Fruit fly (Drosophila melanogaster) whole organism, pupa: Measurements from ENCODE around the gene Epg5.

Source experiments
- CG10348 ChIP-seq: fragments of 200-800 bp; sonication (Bioruptor generic); IDR thresholded peaks from 2 replicates; pipeline ENCODE4 v1.3.6; 2022; ENCODE audit warnings: missing biosample characterization, missing genetic modification characterization
- CG13204 ChIP-seq: fragments of 200-800 bp; sonication (Bioruptor generic); optimal IDR thresholded peaks from 2 replicates; lab custom pipeline; 2018; ENCODE audit warnings: missing biosample characterization, mild to moderate bottlenecking, missing genetic modification characterization, moderate library complexity
- CG14655 ChIP-seq: fragments of 200-800 bp; sonication (Bioruptor generic); optimal IDR thresholded peaks from 3 replicates; lab custom pipeline; 2017; ENCODE audit warnings: mild to moderate bottlenecking, missing biosample characterization, missing genetic modification reagents, missing genetic modification characterization
- CG17806 ChIP-seq: fragments of 200-800 bp; sonication (Bioruptor generic); optimal IDR thresholded peaks from 2 replicates; lab custom pipeline; 2018; ENCODE audit warnings: missing biosample characterization, mild to moderate bottlenecking, missing genetic modification characterization, moderate library complexity
- CG34367 ChIP-seq: fragments of 200-800 bp; sonication (Bioruptor generic); optimal IDR thresholded peaks from 2 replicates; lab custom pipeline; 2018; ENCODE audit warnings: missing biosample characterization, mild to moderate bottlenecking, missing genetic modification characterization
- CG4496 ChIP-seq: fragments of 200-800 bp; sonication (Bioruptor generic); IDR thresholded peaks from 3 replicates; pipeline ENCODE4 v1.3.6; 2022; ENCODE audit warnings: missing biosample characterization, missing genetic modification characterization
- CG8159 ChIP-seq: fragments of 200-800 bp; sonication (Bioruptor generic); optimal IDR thresholded peaks from 3 replicates; lab custom pipeline; 2018; ENCODE audit warnings: missing biosample characterization, mild to moderate bottlenecking, missing genetic modification characterization, moderate library complexity
- CG8301 ChIP-seq: fragments of 200-800 bp; sonication (Bioruptor generic); optimal IDR thresholded peaks from 2 replicates; lab custom pipeline; 2018; ENCODE audit warnings: missing biosample characterization, mild to moderate bottlenecking, missing genetic modification characterization
- EcR ChIP-seq: fragments of 200-800 bp; sonication (Bioruptor generic); optimal IDR thresholded peaks from 3 replicates; lab custom pipeline; 2019; ENCODE audit warnings: missing biosample characterization, missing genetic modification characterization, mild to moderate bottlenecking, moderate library complexity, missing genetic modification reagents
- Pif1A ChIP-seq: fragments of 200-800 bp; sonication (Bioruptor generic); optimal IDR thresholded peaks from 3 replicates; lab custom pipeline; 2016; ENCODE audit warnings: missing biosample characterization, missing genetic modification characterization
- Pif1B ChIP-seq: fragments of 200-800 bp; sonication (Bioruptor generic); optimal IDR thresholded peaks from 3 replicates; lab custom pipeline; 2016; ENCODE audit warnings: missing biosample characterization, missing genetic modification characterization
- Snoo ChIP-seq: fragments of 200-800 bp; sonication (Bioruptor generic); optimal IDR thresholded peaks from 3 replicates; lab custom pipeline; 2017; ENCODE audit warnings: missing biosample characterization, mild to moderate bottlenecking, missing genetic modification characterization, inconsistent platforms
- fd96Ca ChIP-seq: fragments of 200-800 bp; sonication (Bioruptor generic); IDR thresholded peaks from 3 replicates; pipeline ENCODE4 v1.3.6; 2022; ENCODE audit warnings: missing biosample characterization, missing genetic modification characterization
- gl ChIP-seq: fragments of 200-800 bp; sonication (Bioruptor generic); optimal IDR thresholded peaks from 2 replicates; lab custom pipeline; 2018; ENCODE audit warnings: missing biosample characterization, mild to moderate bottlenecking, missing genetic modification characterization

DNA sequence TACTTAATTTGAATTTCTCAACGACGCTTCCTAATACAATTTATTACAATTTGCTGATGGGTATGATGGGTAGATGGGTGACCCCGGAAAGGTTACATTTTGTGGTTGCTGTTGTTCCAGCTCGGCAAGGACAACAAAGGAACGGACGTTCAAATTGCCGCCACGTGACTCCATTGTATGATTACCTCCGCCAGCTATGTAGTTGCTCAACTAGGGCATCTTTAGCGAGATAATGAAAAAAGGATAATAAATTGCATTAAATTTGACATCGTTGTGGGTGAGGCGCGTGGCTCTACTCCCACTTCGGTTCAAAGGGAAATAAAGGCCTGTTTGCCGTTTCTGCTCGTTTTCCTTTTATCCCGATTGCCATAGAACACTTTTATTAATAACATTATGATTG, 37.3 kb downstream of the Epg5 start:
- no peak for TF ChIP-seq Pif1B (GFP tag; lab: Kevin White, UChicago)
- TF ChIP-seq EcR (GFP tag; lab: Kevin White, UChicago): no peak
- TF ChIP-seq CG13204 (GFP tag; lab: Kevin White, UChicago): no peak
- no peak for TF ChIP-seq gl (tag; lab: Kevin White, UChicago)
- TF ChIP-seq CG17806 (tag; lab: Kevin White, UChicago): no peak
- TF ChIP-seq CG8159 (tag; lab: Kevin White, UChicago): no peak
- TF ChIP-seq CG8301: no peak
- no peak for TF ChIP-seq fd96Ca (GFP tag; lab: Robert Waterston, UW)
- TF ChIP-seq CG10348: no peak
- TF ChIP-seq Snoo (tag; lab: Kevin White, UChicago): no peak
- no peak for TF ChIP-seq CG34367 (tag; lab: Kevin White, UChicago)
- no peak for TF ChIP-seq CG14655 (GFP tag; lab: Kevin White, UChicago)
- TF ChIP-seq CG4496: no peak
- TF ChIP-seq Pif1A: no peak
